Worm (Caenorhabditis elegans) whole organism, L3 larva: ENCODE results near the gene Y81G3A.6.

Source experiments
- R02D3.7 ChIP-seq: fragments of 150-350 bp; optimal IDR thresholded peaks from 2 replicates; lab custom pipeline; 2014; ENCODE audit warnings: missing biosample characterization, missing genetic modification characterization
- ama-1 ChIP-seq: fragments of 150-350 bp; optimal IDR thresholded peaks from 2 replicates; lab custom pipeline; 2018
- ceh-16 ChIP-seq: sonication (generic microtip); optimal IDR thresholded peaks from 2 replicates; lab custom pipeline; 2017; ENCODE audit warnings: missing biosample characterization, missing genetic modification characterization
- ceh-28 ChIP-seq: fragments of 150-350 bp; optimal IDR thresholded peaks from 2 replicates; lab custom pipeline; 2014; ENCODE audit warnings: missing biosample characterization, missing genetic modification reagents, missing genetic modification characterization
- ceh-9 ChIP-seq: sonication (generic microtip); optimal IDR thresholded peaks from 2 replicates; lab custom pipeline; 2018; ENCODE audit warnings: missing biosample characterization, missing genetic modification characterization
- daf-12 ChIP-seq: fragments of 150-350 bp; optimal IDR thresholded peaks from 2 replicates; lab custom pipeline; 2014; ENCODE audit warnings: missing biosample characterization, missing genetic modification reagents, missing genetic modification characterization
- egl-5 ChIP-seq: fragments of 150-350 bp; optimal IDR thresholded peaks from 2 replicates; lab custom pipeline; 2017; ENCODE audit warnings: missing biosample characterization, missing genetic modification reagents, missing genetic modification characterization, inconsistent platforms
- elt-1 ChIP-seq: fragments of 150-350 bp; optimal IDR thresholded peaks from 2 replicates; lab custom pipeline; 2014; ENCODE audit warnings: missing biosample characterization, missing genetic modification characterization
- elt-2 ChIP-seq: sonication (generic microtip); optimal IDR thresholded peaks from 2 replicates; lab custom pipeline; 2016; ENCODE audit warnings: missing genetic modification reagents, mild to moderate bottlenecking, missing genetic modification characterization, missing compliant biosample characterization
- elt-3 ChIP-seq, 3 experiments: fragments of 150-350 bp in 1 of 3; sonication (generic microtip) in 2 of 3; optimal IDR thresholded peaks; 2 replicates in 2 of 3; 4 replicates in 1 of 3; lab custom pipeline; 2014 to 2017; ENCODE audit warnings: missing biosample characterization in 3 of 3, missing genetic modification characterization in 3 of 3
- eor-1 ChIP-seq, 2 experiments: fragments of 150-350 bp; optimal IDR thresholded peaks; 2 replicates each; lab custom pipeline; 2014 to 2018; ENCODE audit warnings: missing biosample characterization in 2 of 2, missing genetic modification characterization in 2 of 2
- fkh-10 ChIP-seq: sonication (generic microtip); optimal IDR thresholded peaks from 2 replicates; lab custom pipeline; 2017; ENCODE audit warnings: missing biosample characterization, missing genetic modification reagents, missing genetic modification characterization
- fkh-2 ChIP-seq: fragments of 150-350 bp; optimal IDR thresholded peaks from 2 replicates; lab custom pipeline; 2014; ENCODE audit warnings: missing biosample characterization, missing genetic modification reagents, missing genetic modification characterization
- fos-1 ChIP-seq: fragments of 150-350 bp; optimal IDR thresholded peaks from 2 replicates; lab custom pipeline; 2014; ENCODE audit warnings: missing biosample characterization, missing genetic modification characterization
- jun-1 ChIP-seq: fragments of 150-350 bp; optimal IDR thresholded peaks from 2 replicates; lab custom pipeline; 2014; ENCODE audit warnings: missing biosample characterization, missing genetic modification reagents, missing genetic modification characterization
- lin-39 ChIP-seq: fragments of 150-350 bp; optimal IDR thresholded peaks from 2 replicates; lab custom pipeline; 2018; ENCODE audit warnings: missing biosample characterization, missing genetic modification reagents, missing genetic modification characterization
- lsy-12 ChIP-seq: sonication (generic microtip); optimal IDR thresholded peaks from 2 replicates; lab custom pipeline; 2016; ENCODE audit warnings: mild to moderate bottlenecking, missing genetic modification characterization, missing compliant biosample characterization
- mdl-1 ChIP-seq: fragments of 150-350 bp; optimal IDR thresholded peaks from 2 replicates; lab custom pipeline; 2014; ENCODE audit warnings: missing biosample characterization, missing genetic modification characterization
- mml-1 ChIP-seq: fragments of 150-350 bp; sonication (generic microtip); optimal IDR thresholded peaks from 3 replicates; lab custom pipeline; 2014; ENCODE audit warnings: missing biosample characterization, missing genetic modification characterization
- nfya-1 ChIP-seq: sonication (generic microtip); optimal IDR thresholded peaks from 2 replicates; lab custom pipeline; 2017; ENCODE audit warnings: missing genetic modification characterization, mild to moderate bottlenecking, missing compliant biosample characterization, antibody characterized with exemption, moderate library complexity; ENCODE audit not compliant: insufficient read depth
- nhr-11 ChIP-seq: fragments of 150-350 bp; optimal IDR thresholded peaks from 2 replicates; lab custom pipeline; 2014; ENCODE audit warnings: missing biosample characterization, missing genetic modification characterization
- nhr-23 ChIP-seq: fragments of 150-350 bp; optimal IDR thresholded peaks from 2 replicates; lab custom pipeline; 2014; ENCODE audit warnings: missing biosample characterization, missing genetic modification reagents, missing genetic modification characterization
- nhr-28 ChIP-seq: fragments of 150-350 bp; optimal IDR thresholded peaks from 2 replicates; lab custom pipeline; 2014; ENCODE audit warnings: missing biosample characterization, missing genetic modification characterization
- nhr-43 ChIP-seq: sonication (generic microtip); optimal IDR thresholded peaks from 2 replicates; lab custom pipeline; 2016; ENCODE audit warnings: mild to moderate bottlenecking, missing genetic modification characterization, missing compliant biosample characterization; ENCODE audit not compliant: poor library complexity, severe bottlenecking
- nhr-67 ChIP-seq: fragments of 150-350 bp; optimal IDR thresholded peaks from 2 replicates; lab custom pipeline; 2014; ENCODE audit warnings: missing biosample characterization, missing genetic modification characterization
- nhr-76 ChIP-seq: fragments of 150-350 bp; sonication (generic microtip); optimal IDR thresholded peaks from 5 replicates; lab custom pipeline; 2014; ENCODE audit warnings: missing biosample characterization, missing genetic modification characterization
- pha-4 ChIP-seq: fragments of 150-350 bp; optimal IDR thresholded peaks from 2 replicates; lab custom pipeline; 2014; ENCODE audit warnings: missing biosample characterization, missing genetic modification reagents, missing genetic modification characterization
- pqm-1 ChIP-seq: fragments of 150-350 bp; optimal IDR thresholded peaks from 2 replicates; lab custom pipeline; 2017; ENCODE audit warnings: missing biosample characterization, missing genetic modification characterization, inconsistent platforms
- sea-2 ChIP-seq: fragments of 150-350 bp; sonication (generic microtip); optimal IDR thresholded peaks from 4 replicates; lab custom pipeline; 2014; ENCODE audit warnings: missing biosample characterization, missing genetic modification reagents, missing genetic modification characterization
- skn-1 ChIP-seq: fragments of 150-350 bp; optimal IDR thresholded peaks from 2 replicates; lab custom pipeline; 2014; ENCODE audit warnings: missing biosample characterization, missing genetic modification characterization
- snpc-4 ChIP-seq: fragments of 150-350 bp; optimal IDR thresholded peaks from 2 replicates; lab custom pipeline; 2014; ENCODE audit warnings: missing biosample characterization, missing genetic modification characterization
- tbx-2 ChIP-seq: sonication (generic microtip); optimal IDR thresholded peaks from 2 replicates; lab custom pipeline; 2016; ENCODE audit warnings: mild to moderate bottlenecking, missing genetic modification characterization, missing compliant biosample characterization
- unc-39 ChIP-seq: sonication (generic microtip); optimal IDR thresholded peaks from 4 replicates; lab custom pipeline; 2017; ENCODE audit warnings: missing biosample characterization, missing genetic modification characterization
- unc-62 ChIP-seq: fragments of 150-350 bp; sonication (generic microtip); optimal IDR thresholded peaks from 4 replicates; lab custom pipeline; 2014; ENCODE audit warnings: missing biosample characterization, missing genetic modification reagents, missing genetic modification characterization
- zag-1 ChIP-seq: fragments of 150-350 bp; optimal IDR thresholded peaks from 2 replicates; lab custom pipeline; 2014; ENCODE audit warnings: missing biosample characterization, missing genetic modification characterization
- ztf-11 ChIP-seq: fragments of 150-350 bp; optimal IDR thresholded peaks from 2 replicates; lab custom pipeline; 2014; ENCODE audit warnings: missing biosample characterization, missing genetic modification characterization
- ztf-4 ChIP-seq: fragments of 150-350 bp; optimal IDR thresholded peaks from 2 replicates; lab custom pipeline; 2014; ENCODE audit warnings: missing biosample characterization, missing genetic modification characterization

Gene Y81G3A.6

ce11 chrII:13076301-13076916, 5.9 kb downstream of the Y81G3A.6 start:
- TF ChIP-seq elt-1 (tag; lab: Kevin White, UChicago) (no peak), unc-39 (tag; lab: Kevin White, UChicago) (no peak), R02D3.7 (no peak), sea-2 (GFP tag; lab: Kevin White, UChicago) (no peak), lsy-12 (tag; lab: Kevin White, UChicago) (no peak), nhr-43 (tag; lab: Kevin White, UChicago) (no peak), skn-1 (tag; lab: Kevin White, UChicago) (no peak), ceh-28 (tag; lab: Kevin White, UChicago) (no peak), pha-4 (tag; lab: Kevin White, UChicago) (peak; percentile 33), ceh-9 (no peak), fkh-2 (no peak), tbx-2 (no peak), nhr-76 (tag; lab: Kevin White, UChicago) (no peak), elt-3 (tag; optimal IDR thresholded peaks at IDR 0.05; lab: Kevin White, UChicago) (no peak), nhr-28 (tag; lab: Kevin White, UChicago) (no peak), elt-2 (tag; lab: Kevin White, UChicago) (peak; percentile 69), nfya-1 (tag; lab: Kevin White, UChicago) (peak; percentile 42), mml-1 (tag; lab: Kevin White, UChicago) (no peak), ztf-11 (no peak), eor-1 (tag; optimal IDR thresholded peaks at IDR 0.05; lab: Kevin White, UChicago) (no peak), jun-1 (tag; lab: Kevin White, UChicago) (no peak), mdl-1 (no peak), egl-5 (tag; lab: Kevin White, UChicago) (no peak), nhr-67 (tag; lab: Kevin White, UChicago) (no peak), nhr-23 (tag; lab: Kevin White, UChicago) (no peak), pqm-1 (tag; lab: Kevin White, UChicago) (peak; percentile 6), ama-1 (no peak)

- no peak for TF ChIP-seq pha-4 (tag; lab: Kevin White, UChicago)
- TF ChIP-seq nhr-43 (tag; lab: Kevin White, UChicago) = no peak
- no peak for TF ChIP-seq mml-1 (tag; lab: Kevin White, UChicago)
- TF ChIP-seq fkh-2 = no peak
- no peak for TF ChIP-seq daf-12 (tag; lab: Kevin White, UChicago)
- no peak for TF ChIP-seq tbx-2
- TF ChIP-seq eor-1 (tag; optimal IDR thresholded peaks at IDR 0.05; lab: Kevin White, UChicago) = no peak
- no peak for TF ChIP-seq unc-62 (GFP tag; lab: Kevin White, UChicago)
- TF ChIP-seq nhr-23 (tag; lab: Kevin White, UChicago) = no peak
- TF ChIP-seq nhr-76 (tag; lab: Kevin White, UChicago) = no peak
- TF ChIP-seq nhr-11 = no peak
- TF ChIP-seq ceh-16 (tag; lab: Kevin White, UChicago) = no peak
- no peak for TF ChIP-seq sea-2 (GFP tag; lab: Kevin White, UChicago)
- TF ChIP-seq fos-1 (tag; lab: Kevin White, UChicago) = no peak
- no peak for TF ChIP-seq zag-1 (tag; lab: Kevin White, UChicago)
- TF ChIP-seq fkh-10 (GFP tag; lab: Kevin White, UChicago) = no peak
- TF ChIP-seq ceh-9 = no peak
These were observed 8.6 kb downstream of the Y81G3A.6 start for ce11 chrII:13073742-13074141.

DNA sequence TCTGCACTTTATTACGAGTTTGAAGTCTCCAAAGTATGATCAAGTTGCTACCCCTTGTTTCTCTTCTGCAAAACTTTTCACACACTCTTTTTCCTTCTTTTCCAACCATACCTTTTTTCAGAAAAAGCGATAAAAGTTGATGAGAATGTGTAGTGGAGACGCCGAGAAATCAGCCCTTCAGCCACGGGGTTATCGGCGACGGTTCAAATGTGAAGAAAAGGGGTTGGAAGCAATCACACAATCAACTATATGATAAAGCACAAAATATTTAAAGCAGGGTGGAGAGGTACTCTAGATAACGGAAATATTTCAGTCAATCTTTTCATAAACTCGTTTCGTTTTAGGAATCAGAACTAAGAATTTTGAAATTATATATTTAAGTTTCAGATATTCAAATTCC, 9.2 kb downstream of the Y81G3A.6 start, which contains the start of gene F42G4.5:
Gene F42G4.5, plus strand, starts transcription at position 379 of the 400 bp plus-strand sequence.
- TF ChIP-seq jun-1 (tag; lab: Kevin White, UChicago) (no peak), pqm-1 (tag; lab: Kevin White, UChicago) (peak; percentile 81), elt-2 (tag; lab: Kevin White, UChicago) (peak; percentile 93), mml-1 (tag; lab: Kevin White, UChicago) (no peak)
- TF ChIP-seq, all 47 proteins: peak for 2

- no peak for TF ChIP-seq snpc-4 (tag; lab: Kevin White, UChicago)
- no peak for TF ChIP-seq fkh-10 (GFP tag; lab: Kevin White, UChicago)
- no peak for TF ChIP-seq unc-62 (GFP tag; lab: Kevin White, UChicago)
- TF ChIP-seq lin-39 (tag; lab: Kevin White, UChicago) = peak; percentile 84
- TF ChIP-seq nhr-67 (tag; lab: Kevin White, UChicago) = no peak
- TF ChIP-seq elt-1 (tag; lab: Kevin White, UChicago) = peak; percentile 47
- TF ChIP-seq ztf-4 (tag; lab: Kevin White, UChicago) = no peak
- no peak for TF ChIP-seq mdl-1
- peak; percentile 6 for TF ChIP-seq egl-5 (tag; lab: Kevin White, UChicago)
These were observed 15.5 kb downstream of the Y81G3A.6 start for ce11 chrII:13066777-13067290.
